Fruit fly (Drosophila melanogaster) whole organism, embryonic: Measurements from ENCODE around the gene Als2.

Experiments
- Abd-B ChIP-seq: fragments of 200-800 bp; sonication (Bioruptor generic); optimal IDR thresholded peaks from 2 replicates; lab custom pipeline; 2018; ENCODE audit warnings: missing biosample characterization, mild to moderate bottlenecking, missing genetic modification characterization, moderate library complexity
- B-H1 ChIP-seq: fragments of 200-800 bp; sonication (Bioruptor generic); IDR thresholded peaks from 3 replicates; pipeline ENCODE4 v1.3.6; 2022; ENCODE audit warnings: missing biosample characterization, missing genetic modification characterization
- Bgb ChIP-seq: fragments of 200-800 bp; sonication (Bioruptor generic); IDR thresholded peaks from 2 replicates; pipeline ENCODE4 v1.3.6; 2022; ENCODE audit warnings: missing biosample characterization, missing genetic modification characterization; ENCODE audit not compliant: partially characterized antibody
- CG10209 ChIP-seq: fragments of 200-800 bp; sonication (Bioruptor generic); optimal IDR thresholded peaks from 3 replicates; lab custom pipeline; 2017; ENCODE audit warnings: missing biosample characterization, mild to moderate bottlenecking, missing genetic modification characterization, missing genetic modification reagents
- CG12659 ChIP-seq: fragments of 200-800 bp; sonication (Bioruptor generic); optimal IDR thresholded peaks from 3 replicates; lab custom pipeline; 2017; ENCODE audit warnings: mild to moderate bottlenecking, missing biosample characterization, missing genetic modification reagents, missing genetic modification characterization
- CG12744 ChIP-seq: fragments of 200-800 bp; sonication (Bioruptor generic); optimal IDR thresholded peaks from 2 replicates; lab custom pipeline; 2016; ENCODE audit warnings: missing biosample characterization, missing genetic modification characterization
- CG13775 ChIP-seq: fragments of 200-800 bp; sonication (Bioruptor generic); optimal IDR thresholded peaks from 3 replicates; lab custom pipeline; 2017; ENCODE audit warnings: missing biosample characterization, mild to moderate bottlenecking, missing genetic modification characterization
- CG14667 ChIP-seq: fragments of 200-800 bp; sonication (Bioruptor generic); IDR thresholded peaks from 2 replicates; pipeline ENCODE4 v1.3.6; 2022; ENCODE audit warnings: missing biosample characterization, missing genetic modification characterization
- CG15073 ChIP-seq: fragments of 200-800 bp; sonication (Bioruptor generic); optimal IDR thresholded peaks from 2 replicates; lab custom pipeline; 2016; ENCODE audit warnings: missing biosample characterization, missing genetic modification characterization
- CG15269 ChIP-seq: fragments of 200-800 bp; sonication (Bioruptor generic); optimal IDR thresholded peaks from 2 replicates; lab custom pipeline; 2018; ENCODE audit warnings: missing biosample characterization, mild to moderate bottlenecking, missing genetic modification characterization, moderate library complexity
- CG17186 ChIP-seq: fragments of 200-800 bp; sonication (Bioruptor generic); optimal IDR thresholded peaks from 3 replicates; lab custom pipeline; 2017; ENCODE audit warnings: missing biosample characterization, missing genetic modification reagents, missing genetic modification characterization
- CG17328 ChIP-seq: fragments of 200-800 bp; sonication (Bioruptor generic); IDR thresholded peaks from 2 replicates; pipeline ENCODE4 v1.3.6; 2022; ENCODE audit warnings: missing biosample characterization, missing genetic modification characterization
- CG17361 ChIP-seq: fragments of 200-800 bp; sonication (Bioruptor generic); IDR thresholded peaks from 3 replicates; pipeline ENCODE4 v1.3.6; 2022; ENCODE audit warnings: missing biosample characterization, missing genetic modification characterization
- CG17612 ChIP-seq: fragments of 200-800 bp; sonication (Bioruptor generic); IDR thresholded peaks from 2 replicates; pipeline ENCODE4 v1.3.6; 2022; ENCODE audit warnings: missing biosample characterization, missing genetic modification characterization
- CG6254 ChIP-seq: fragments of 200-800 bp; sonication (Bioruptor generic); optimal IDR thresholded peaks from 3 replicates; lab custom pipeline; 2017; ENCODE audit warnings: mild to moderate bottlenecking, missing biosample characterization, missing genetic modification reagents, missing genetic modification characterization
- CG7372 ChIP-seq: fragments of 200-800 bp; sonication (Bioruptor generic); IDR thresholded peaks from 2 replicates; pipeline ENCODE4 v1.3.6; 2022; ENCODE audit warnings: missing biosample characterization, missing genetic modification characterization
- CG7839 ChIP-seq: fragments of 200-800 bp; sonication (Bioruptor generic); optimal IDR thresholded peaks from 3 replicates; lab custom pipeline; 2018; ENCODE audit warnings: missing biosample characterization, mild to moderate bottlenecking, missing genetic modification characterization, moderate library complexity
- CG8089 ChIP-seq: fragments of 200-800 bp; sonication (Bioruptor generic); optimal IDR thresholded peaks from 3 replicates; lab custom pipeline; 2016; ENCODE audit warnings: missing biosample characterization, missing genetic modification characterization
- CG8290 ChIP-seq, 3 experiments: fragments of 200-800 bp; sonication (Bioruptor generic); optimal IDR thresholded peaks; 2 replicates each; lab custom pipeline; 2016 to 2019; ENCODE audit warnings: missing biosample characterization in 3 of 3, missing genetic modification characterization in 3 of 3, mild to moderate bottlenecking in 2 of 3, moderate library complexity in 1 of 3
- CG8944 ChIP-seq: fragments of 200-800 bp; sonication (Bioruptor generic); optimal IDR thresholded peaks from 3 replicates; lab custom pipeline; 2016; ENCODE audit warnings: missing biosample characterization, missing genetic modification characterization
- Dp ChIP-seq: fragments of 200-800 bp; sonication (Bioruptor generic); optimal IDR thresholded peaks from 2 replicates; lab custom pipeline; 2018; ENCODE audit warnings: missing biosample characterization, mild to moderate bottlenecking, missing genetic modification characterization, moderate library complexity
- ERR ChIP-seq: fragments of 200-800 bp; sonication (Bioruptor generic); optimal IDR thresholded peaks from 2 replicates; lab custom pipeline; 2016; ENCODE audit warnings: missing biosample characterization, missing genetic modification characterization
- Fer3 ChIP-seq: fragments of 200-800 bp; sonication (Bioruptor generic); optimal IDR thresholded peaks from 2 replicates; lab custom pipeline; 2018; ENCODE audit warnings: missing biosample characterization, mild to moderate bottlenecking, missing genetic modification characterization, moderate library complexity
- HHEX ChIP-seq: fragments of 200-800 bp; sonication (Bioruptor generic); optimal IDR thresholded peaks from 3 replicates; lab custom pipeline; 2017; ENCODE audit warnings: missing biosample characterization, mild to moderate bottlenecking, missing genetic modification characterization, missing genetic modification reagents
- HLH4C ChIP-seq: fragments of 200-800 bp; sonication (Bioruptor generic); IDR thresholded peaks from 3 replicates; pipeline ENCODE4 v1.3.6; 2022; ENCODE audit warnings: missing biosample characterization, missing genetic modification characterization; ENCODE audit not compliant: partially characterized antibody
- HmgD ChIP-seq: fragments of 200-800 bp; sonication (Bioruptor generic); optimal IDR thresholded peaks from 3 replicates; lab custom pipeline; 2016; ENCODE audit warnings: missing biosample characterization, missing genetic modification characterization
- HmgZ ChIP-seq: fragments of 200-800 bp; sonication (Bioruptor generic); optimal IDR thresholded peaks from 2 replicates; lab custom pipeline; 2018; ENCODE audit warnings: missing biosample characterization, mild to moderate bottlenecking, missing genetic modification characterization
- Lim3 ChIP-seq: fragments of 200-800 bp; sonication (Bioruptor generic); IDR thresholded peaks from 2 replicates; pipeline ENCODE4 v1.3.6; 2022; ENCODE audit warnings: missing biosample characterization, missing genetic modification characterization
- Rx ChIP-seq: fragments of 200-800 bp; sonication (Bioruptor generic); IDR thresholded peaks from 2 replicates; pipeline ENCODE4 v1.3.6; 2022; ENCODE audit warnings: missing biosample characterization, missing genetic modification characterization
- Sin3A ChIP-seq: fragments of >200 bp; optimal IDR thresholded peaks from 2 replicates; lab custom pipeline; 2018
- Sry-δ ChIP-seq: fragments of 200-800 bp; sonication (Bioruptor generic); optimal IDR thresholded peaks from 2 replicates; lab custom pipeline; 2016; ENCODE audit warnings: missing biosample characterization, missing genetic modification characterization
- Usf ChIP-seq: fragments of 200-800 bp; sonication (Bioruptor generic); optimal IDR thresholded peaks from 2 replicates; lab custom pipeline; 2017; ENCODE audit warnings: missing genotype, missing biosample characterization, missing genetic modification characterization
- btn ChIP-seq: fragments of 200-800 bp; sonication (Bioruptor generic); optimal IDR thresholded peaks from 2 replicates; lab custom pipeline; 2016; ENCODE audit warnings: missing biosample characterization, missing genetic modification characterization
- chn ChIP-seq: fragments of 200-800 bp; sonication (Bioruptor generic); optimal IDR thresholded peaks from 2 replicates; lab custom pipeline; 2016; ENCODE audit warnings: missing biosample characterization, missing genetic modification characterization
- crc ChIP-seq: fragments of 200-800 bp; sonication (Bioruptor generic); optimal IDR thresholded peaks from 2 replicates; lab custom pipeline; 2016; ENCODE audit warnings: missing biosample characterization, missing genetic modification characterization
- dati ChIP-seq: fragments of 200-800 bp; sonication (Bioruptor generic); IDR thresholded peaks from 2 replicates; pipeline ENCODE4 v1.3.6; 2022; ENCODE audit warnings: missing biosample characterization, missing genetic modification characterization
- emc ChIP-seq: fragments of 200-800 bp; sonication (Bioruptor generic); optimal IDR thresholded peaks from 2 replicates; lab custom pipeline; 2016; ENCODE audit warnings: missing biosample characterization, missing genetic modification characterization
- ems ChIP-seq: fragments of 200-800 bp; sonication (Bioruptor generic); optimal IDR thresholded peaks from 3 replicates; lab custom pipeline; 2016; ENCODE audit warnings: missing biosample characterization, missing genetic modification characterization
- esg ChIP-seq: fragments of 200-800 bp; sonication (Bioruptor generic); conservative IDR thresholded peaks from 2 replicates; pipeline ENCODE4 v1.3.6; 2022; ENCODE audit warnings: missing biosample characterization, missing genetic modification characterization
- gsb-n ChIP-seq: fragments of 200-800 bp; sonication (Bioruptor generic); optimal IDR thresholded peaks from 3 replicates; lab custom pipeline; 2018; ENCODE audit warnings: missing biosample characterization, mild to moderate bottlenecking, missing genetic modification characterization
- jumu ChIP-seq: fragments of 200-800 bp; sonication (Bioruptor generic); optimal IDR thresholded peaks from 3 replicates; lab custom pipeline; 2016; ENCODE audit warnings: missing biosample characterization, missing genetic modification characterization
- klu ChIP-seq: fragments of 200-800 bp; sonication (Bioruptor generic); IDR thresholded peaks from 2 replicates; pipeline ENCODE4 v1.3.6; 2022; ENCODE audit warnings: missing biosample characterization, missing genetic modification characterization
- kni ChIP-seq: fragments of 200-800 bp; sonication (Bioruptor generic); optimal IDR thresholded peaks from 3 replicates; lab custom pipeline; 2017; ENCODE audit warnings: mild to moderate bottlenecking, missing biosample characterization, missing genetic modification reagents, missing genetic modification characterization
- lola ChIP-seq, 3 experiments: fragments of >200 bp in 2 of 3; fragments of 200-800 bp in 1 of 3; sonication (Bioruptor generic) in 1 of 3; optimal IDR thresholded peaks; 2 replicates each; lab custom pipeline; 2017 to 2019; ENCODE audit warnings: missing biosample characterization in 3 of 3, missing genetic modification characterization in 3 of 3, mild to moderate bottlenecking in 1 of 3, moderate library complexity in 1 of 3
- oc ChIP-seq: fragments of 200-800 bp; sonication (Bioruptor generic); optimal IDR thresholded peaks from 2 replicates; lab custom pipeline; 2018; ENCODE audit warnings: missing biosample characterization, mild to moderate bottlenecking, missing genetic modification characterization, moderate library complexity
- pb ChIP-seq: fragments of 200-800 bp; sonication (Bioruptor generic); optimal IDR thresholded peaks from 3 replicates; lab custom pipeline; 2016; ENCODE audit warnings: missing biosample characterization, missing genetic modification characterization
- slbo ChIP-seq: fragments of 200-800 bp; sonication (Bioruptor generic); IDR thresholded peaks from 2 replicates; pipeline ENCODE4 v1.3.6; 2022; ENCODE audit warnings: missing biosample characterization, missing genetic modification characterization
- tap ChIP-seq: fragments of 200-800 bp; optimal IDR thresholded peaks from 3 replicates; lab custom pipeline; 2019; ENCODE audit warnings: missing biosample characterization, mild to moderate bottlenecking, missing genetic modification characterization, moderate library complexity
- tna ChIP-seq: fragments of 200-800 bp; sonication (Bioruptor generic); IDR thresholded peaks from 2 replicates; pipeline ENCODE4 v1.3.6; 2022; ENCODE audit warnings: missing biosample characterization, missing genetic modification characterization; ENCODE audit not compliant: partially characterized antibody
- ttk ChIP-seq: fragments of 200-800 bp; sonication (Bioruptor generic); IDR thresholded peaks from 2 replicates; pipeline ENCODE4 v2.1.2; 2022; ENCODE audit warnings: missing biosample characterization, missing genetic modification characterization

Als2 gene

dm6 chr3L:21728616-21729047 is 49.1 kb upstream of the Als2 start, which contains the start of the genes CG11247 and Polr2H (continued):
- TF ChIP-seq CG17328 (GFP tag; lab: Robert Waterston, UW) = peak; percentile 86
- peak; percentile 100 for TF ChIP-seq Sin3A (lab: Kevin White, UChicago)
- TF ChIP-seq CG13775 (GFP tag; lab: Kevin White, UChicago) = peak; percentile 93
- peak; percentile 97 for TF ChIP-seq CG17186 (GFP tag; lab: Kevin White, UChicago)
- peak; percentile 96 for TF ChIP-seq jumu (GFP tag; lab: Kevin White, UChicago)
- TF ChIP-seq B-H1 (GFP tag; lab: Robert Waterston, UW) = peak; percentile 86
- TF ChIP-seq HLH4C (GFP tag; lab: Robert Waterston, UW) = peak; percentile 67
- TF ChIP-seq CG8944 (GFP tag; lab: Kevin White, UChicago) = peak; percentile 95
- TF ChIP-seq CG17612 (GFP tag; lab: Robert Waterston, UW) = peak; percentile 81
- peak in 1 of 3 experiments; percentile 84 for TF ChIP-seq lola (GFP tag; optimal IDR thresholded peaks at IDR 0.05; lab: Kevin White, UChicago)
- TF ChIP-seq CG8089 (GFP tag; lab: Kevin White, UChicago) = peak; percentile 89
- peak; percentile 81 for TF ChIP-seq Fer3
- TF ChIP-seq HmgD (GFP tag; lab: Kevin White, UChicago) = peak; percentile 94
- peak; percentile 49 for TF ChIP-seq CG6254 (GFP tag; lab: Kevin White, UChicago)
- peak; percentile 99 for TF ChIP-seq Sry-δ
- TF ChIP-seq slbo (GFP tag; lab: Robert Waterston, UW) = peak; percentile 97
- peak; percentile 15 for TF ChIP-seq Dp
- TF ChIP-seq Abd-B (GFP tag; lab: Kevin White, UChicago) = peak; percentile 97
- peak; percentile 93 for TF ChIP-seq ttk
- peak; percentile 94 for TF ChIP-seq HmgZ (tag; lab: Kevin White, UChicago)
- peak; percentile 78 for TF ChIP-seq CG15269 (tag; lab: Kevin White, UChicago)
- TF ChIP-seq CG7372 (GFP tag; lab: Robert Waterston, UW) = peak; percentile 93
- peak; percentile 93 for TF ChIP-seq esg (GFP tag; lab: Robert Waterston, UW)
- TF ChIP-seq tap (tag; lab: Kevin White, UChicago) = no peak
- peak; percentile 80 for TF ChIP-seq CG12744 (GFP tag; lab: Kevin White, UChicago)
- TF ChIP-seq tna (GFP tag; lab: Robert Waterston, UW) = peak; percentile 10; the same call in 1 of the 2 replicates
- TF ChIP-seq CG15073 (GFP tag; lab: Kevin White, UChicago) = peak; percentile 40
- TF ChIP-seq chn = peak; percentile 96
- peak; percentile 84 for TF ChIP-seq crc (GFP tag; lab: Kevin White, UChicago)
- TF ChIP-seq CG17361 (GFP tag; lab: Robert Waterston, UW) = peak; percentile 93
- peak; percentile 87 for TF ChIP-seq emc
- peak; percentile 92 for TF ChIP-seq Rx (GFP tag; lab: Robert Waterston, UW)
- TF ChIP-seq oc = peak; percentile 59
- TF ChIP-seq ems = peak; percentile 92
- peak; percentile 78 for TF ChIP-seq btn (GFP tag; lab: Kevin White, UChicago)
- peak; percentile 67 for TF ChIP-seq Bgb (GFP tag; lab: Robert Waterston, UW)
- TF ChIP-seq CG10209 (GFP tag; lab: Kevin White, UChicago) = peak; percentile 86
- TF ChIP-seq CG12659 (GFP tag; lab: Kevin White, UChicago) = peak; percentile 91
- peak; percentile 64; the same call in 1 of the 2 replicates for TF ChIP-seq dati (GFP tag; lab: Robert Waterston, UW)
- TF ChIP-seq klu = peak; percentile 91
- TF ChIP-seq pb (GFP tag; lab: Kevin White, UChicago) = peak; percentile 86
- peak; percentile 70; the same call in 1 of the 2 replicates for TF ChIP-seq Lim3
- TF ChIP-seq CG7839 = peak; percentile 89
- peak; percentile 79 for TF ChIP-seq ERR (GFP tag; lab: Kevin White, UChicago)
- peak; percentile 71 for TF ChIP-seq HHEX (GFP tag; lab: Kevin White, UChicago)
- TF ChIP-seq gsb-n (tag; lab: Kevin White, UChicago) = peak; percentile 72
- TF ChIP-seq Usf (GFP tag; lab: Kevin White, UChicago) = peak; percentile 89
- no peak for TF ChIP-seq kni
- peak; percentile 87 for TF ChIP-seq CG8290 (GFP tag; optimal IDR thresholded peaks at IDR 0.05; lab: Kevin White, UChicago)
- peak; percentile 51 to 94 for TF ChIP-seq CG8290 (tag; optimal IDR thresholded peaks at IDR 0.05; lab: Kevin White, UChicago)
- TF ChIP-seq CG14667 (GFP tag; lab: Robert Waterston, UW) = peak; percentile 91
